Fruit fly (Drosophila melanogaster) whole organism, embryonic: ENCODE measurements around the gene PLCXD.

ENCODE experiments used
- Bteb2 ChIP-seq: fragments of 200-800 bp; sonication (Bioruptor generic); optimal IDR thresholded peaks from 2 replicates; lab custom pipeline; 2016; ENCODE audit warnings: missing biosample characterization, missing genetic modification characterization
- CG10147 ChIP-seq: fragments of 200-800 bp; sonication (Bioruptor generic); optimal IDR thresholded peaks from 2 replicates; lab custom pipeline; 2019; ENCODE audit warnings: missing biosample characterization, mild to moderate bottlenecking, missing genetic modification characterization, moderate library complexity
- CG10431 ChIP-seq: fragments of 200-800 bp; sonication (Bioruptor generic); optimal IDR thresholded peaks from 3 replicates; lab custom pipeline; 2018; ENCODE audit warnings: missing biosample characterization, mild to moderate bottlenecking, missing genetic modification characterization
- CG11247 ChIP-seq: fragments of 200-800 bp; sonication (Bioruptor generic); IDR thresholded peaks from 2 replicates; pipeline ENCODE4 v1.3.6; 2022; ENCODE audit warnings: missing biosample characterization, missing genetic modification characterization
- CG12769 ChIP-seq: fragments of 200-800 bp; sonication (Bioruptor generic); optimal IDR thresholded peaks from 2 replicates; lab custom pipeline; 2019; ENCODE audit warnings: missing biosample characterization, mild to moderate bottlenecking, missing genetic modification characterization, moderate library complexity
- CG13424 ChIP-seq: fragments of 200-800 bp; sonication (Bioruptor generic); optimal IDR thresholded peaks from 2 replicates; lab custom pipeline; 2019; ENCODE audit warnings: missing biosample characterization, mild to moderate bottlenecking, missing genetic modification characterization, moderate library complexity
- CG13894 ChIP-seq: fragments of 200-800 bp; sonication (Bioruptor generic); optimal IDR thresholded peaks from 3 replicates; lab custom pipeline; 2018; ENCODE audit warnings: missing biosample characterization, mild to moderate bottlenecking, missing genetic modification characterization, moderate library complexity
- CG15269 ChIP-seq: fragments of 200-800 bp; sonication (Bioruptor generic); optimal IDR thresholded peaks from 2 replicates; lab custom pipeline; 2018; ENCODE audit warnings: missing biosample characterization, mild to moderate bottlenecking, missing genetic modification characterization, moderate library complexity
- CG17568 ChIP-seq: fragments of 200-800 bp; sonication (Bioruptor generic); optimal IDR thresholded peaks from 2 replicates; lab custom pipeline; 2018; ENCODE audit warnings: missing biosample characterization, mild to moderate bottlenecking, missing genetic modification characterization, moderate library complexity
- CG2116 ChIP-seq: fragments of 200-800 bp; sonication (Bioruptor generic); optimal IDR thresholded peaks from 3 replicates; lab custom pipeline; 2018; ENCODE audit warnings: missing biosample characterization, mild to moderate bottlenecking, missing genetic modification characterization
- CG2120 ChIP-seq: fragments of 200-800 bp; sonication (Bioruptor generic); optimal IDR thresholded peaks from 3 replicates; lab custom pipeline; 2016; ENCODE audit warnings: missing biosample characterization, missing genetic modification characterization
- CG2875 ChIP-seq: fragments of 200-800 bp; sonication (Bioruptor generic); optimal IDR thresholded peaks from 2 replicates; lab custom pipeline; 2017; ENCODE audit warnings: missing biosample characterization, mild to moderate bottlenecking, missing genetic modification characterization, missing genetic modification reagents
- CG3163 ChIP-seq: fragments of 200-800 bp; sonication (Bioruptor generic); optimal IDR thresholded peaks from 3 replicates; lab custom pipeline; 2016; ENCODE audit warnings: missing biosample characterization, missing genetic modification characterization
- CG3726 ChIP-seq: fragments of 200-800 bp; sonication (Bioruptor generic); IDR thresholded peaks from 3 replicates; pipeline ENCODE4, ENCODE4 v1.3.6; 2022; ENCODE audit warnings: missing biosample characterization, missing genetic modification characterization
- CG3838 ChIP-seq: fragments of 200-800 bp; sonication (Bioruptor generic); optimal IDR thresholded peaks from 3 replicates; lab custom pipeline; 2016; ENCODE audit warnings: missing biosample characterization, missing genetic modification characterization
- CG7372 ChIP-seq: fragments of 200-800 bp; sonication (Bioruptor generic); IDR thresholded peaks from 2 replicates; pipeline ENCODE4 v1.3.6; 2022; ENCODE audit warnings: missing biosample characterization, missing genetic modification characterization
- CG9437 ChIP-seq: fragments of 200-800 bp; sonication (Bioruptor generic); optimal IDR thresholded peaks from 2 replicates; lab custom pipeline; 2018; ENCODE audit warnings: missing biosample characterization, mild to moderate bottlenecking, missing genetic modification characterization
- Doc3 ChIP-seq: fragments of 200-800 bp; sonication (Bioruptor generic); IDR thresholded peaks from 3 replicates; pipeline ENCODE4 v1.3.6; 2022; ENCODE audit warnings: missing biosample characterization, missing genetic modification characterization; ENCODE audit not compliant: partially characterized antibody
- Fer1 ChIP-seq: fragments of 200-800 bp; sonication (Bioruptor generic); optimal IDR thresholded peaks from 2 replicates; lab custom pipeline; 2017; ENCODE audit warnings: missing biosample characterization, mild to moderate bottlenecking, missing genetic modification characterization
- GATAe ChIP-seq: fragments of 200-800 bp; sonication (Bioruptor generic); conservative IDR thresholded peaks from 2 replicates; pipeline ENCODE4 v1.3.6; 2022; ENCODE audit warnings: missing biosample characterization, missing genetic modification characterization
- H2.0 ChIP-seq: fragments of 200-800 bp; sonication (Bioruptor generic); IDR thresholded peaks from 2 replicates; pipeline ENCODE4 v1.3.6; 2022; ENCODE audit warnings: missing biosample characterization, missing genetic modification characterization
- HLHmδ ChIP-seq: fragments of 200-800 bp; sonication (Bioruptor generic); optimal IDR thresholded peaks from 2 replicates; lab custom pipeline; 2018; ENCODE audit warnings: missing biosample characterization, mild to moderate bottlenecking, missing genetic modification characterization, moderate library complexity
- Hand ChIP-seq: fragments of 200-800 bp; sonication (Bioruptor generic); optimal IDR thresholded peaks from 2 replicates; lab custom pipeline; 2017; ENCODE audit warnings: mild to moderate bottlenecking, missing biosample characterization, missing genetic modification reagents, missing genetic modification characterization
- Nf-YC ChIP-seq: fragments of 200-800 bp; optimal IDR thresholded peaks from 3 replicates; lab custom pipeline; 2019; ENCODE audit warnings: missing biosample characterization, mild to moderate bottlenecking, missing genetic modification characterization, moderate library complexity
- Oli ChIP-seq: fragments of 200-800 bp; sonication (Bioruptor generic); optimal IDR thresholded peaks from 2 replicates; lab custom pipeline; 2018; ENCODE audit warnings: missing biosample characterization, mild to moderate bottlenecking, missing genetic modification characterization, moderate library complexity
- TFAM ChIP-seq: fragments of 200-800 bp; sonication (Bioruptor generic); optimal IDR thresholded peaks from 2 replicates; lab custom pipeline; 2017; ENCODE audit warnings: missing biosample characterization, missing genetic modification characterization, inconsistent platforms
- abd-A ChIP-seq: fragments of 200-800 bp; sonication (Bioruptor generic); optimal IDR thresholded peaks from 3 replicates; lab custom pipeline; 2019; ENCODE audit warnings: missing biosample characterization, mild to moderate bottlenecking, missing genetic modification characterization, moderate library complexity
- al ChIP-seq: fragments of 200-800 bp; sonication (Bioruptor generic); IDR thresholded peaks from 2 replicates; pipeline ENCODE4 v1.3.6; 2022; ENCODE audit warnings: missing biosample characterization, missing genetic modification characterization
- ap ChIP-seq: fragments of 200-800 bp; sonication (Bioruptor generic); IDR thresholded peaks from 2 replicates; pipeline ENCODE4 v1.3.6; 2022; ENCODE audit warnings: missing biosample characterization, missing genetic modification characterization
- bsh ChIP-seq, 2 experiments: fragments of 200-800 bp; sonication (Bioruptor generic); optimal IDR thresholded peaks; 2 replicates each; lab custom pipeline; 2017 to 2018; ENCODE audit warnings: mild to moderate bottlenecking in 2 of 2, missing biosample characterization in 2 of 2, missing genetic modification characterization in 2 of 2, moderate library complexity in 1 of 2
- cas ChIP-seq: fragments of 200-800 bp; sonication (Bioruptor generic); IDR thresholded peaks from 2 replicates; pipeline ENCODE4 v1.3.6; 2022; ENCODE audit warnings: missing biosample characterization, missing genetic modification characterization
- da ChIP-seq: fragments of 200-800 bp; sonication (Bioruptor generic); optimal IDR thresholded peaks from 2 replicates; lab custom pipeline; 2016; ENCODE audit warnings: missing biosample characterization, missing genetic modification characterization
- dysf ChIP-seq: fragments of 200-800 bp; sonication (Bioruptor generic); IDR thresholded peaks from 3 replicates; pipeline ENCODE4 v1.3.6; 2022; ENCODE audit warnings: missing biosample characterization, missing genetic modification characterization
- fru ChIP-seq: fragments of >200 bp; optimal IDR thresholded peaks from 2 replicates; lab custom pipeline; 2017
- gem ChIP-seq: fragments of 200-800 bp; sonication (Bioruptor generic); optimal IDR thresholded peaks from 2 replicates; lab custom pipeline; 2019; ENCODE audit warnings: missing biosample characterization, mild to moderate bottlenecking, missing genetic modification characterization, moderate library complexity
- her ChIP-seq: fragments of 200-800 bp; sonication (Bioruptor generic); optimal IDR thresholded peaks from 2 replicates; lab custom pipeline; 2016; ENCODE audit warnings: missing biosample characterization, missing genetic modification characterization
- hkb ChIP-seq, 2 experiments: fragments of 200-800 bp in 1 of 2; fragments of >200 bp in 1 of 2; sonication (Bioruptor generic) in 1 of 2; IDR thresholded peaks in 1 of 2; optimal IDR thresholded peaks in 1 of 2; 2 replicates each; pipeline versions ENCODE4 v1.3.6 to Lab custom; 2017 to 2022; ENCODE audit warnings: missing biosample characterization in 1 of 2, missing genetic modification characterization in 1 of 2
- ken ChIP-seq: fragments of 200-800 bp; sonication (Bioruptor generic); IDR thresholded peaks from 3 replicates; pipeline ENCODE4 v1.3.6; 2022; ENCODE audit warnings: missing biosample characterization, missing genetic modification characterization
- lov ChIP-seq, 2 experiments: fragments of 200-800 bp in 1 of 2; fragments of >200 bp in 1 of 2; sonication (Bioruptor generic) in 1 of 2; IDR thresholded peaks in 1 of 2; optimal IDR thresholded peaks in 1 of 2; 2 replicates in 1 of 2; 3 replicates in 1 of 2; pipeline versions ENCODE4 v1.3.6 to Lab custom; 2017 to 2022; ENCODE audit warnings: missing biosample characterization in 1 of 2, missing genetic modification characterization in 1 of 2
- mam ChIP-seq: fragments of 200-800 bp; sonication (Bioruptor generic); optimal IDR thresholded peaks from 3 replicates; lab custom pipeline; 2016; ENCODE audit warnings: missing biosample characterization, missing genetic modification characterization
- nom ChIP-seq: fragments of 200-800 bp; sonication (Bioruptor generic); optimal IDR thresholded peaks from 2 replicates; lab custom pipeline; 2017; ENCODE audit warnings: missing biosample characterization, missing genetic modification characterization, mild to moderate bottlenecking, moderate library complexity, missing genetic modification reagents
- salm ChIP-seq: fragments of 200-800 bp; sonication (Bioruptor generic); optimal IDR thresholded peaks from 2 replicates; lab custom pipeline; 2018; ENCODE audit warnings: missing biosample characterization, mild to moderate bottlenecking, missing genetic modification characterization
- slp2 ChIP-seq: fragments of 200-800 bp; sonication (Bioruptor generic); optimal IDR thresholded peaks from 2 replicates; lab custom pipeline; 2016; ENCODE audit warnings: missing biosample characterization, missing genetic modification characterization
- trh ChIP-seq: fragments of 200-800 bp; sonication (Bioruptor generic); optimal IDR thresholded peaks from 2 replicates; lab custom pipeline; 2016; ENCODE audit warnings: missing biosample characterization, missing genetic modification characterization
- vvl ChIP-seq: fragments of 200-800 bp; sonication (Bioruptor generic); IDR thresholded peaks from 2 replicates; pipeline ENCODE4 v1.3.6; 2022; ENCODE audit warnings: missing biosample characterization, missing genetic modification characterization
- wor ChIP-seq: fragments of 200-800 bp; sonication (Bioruptor generic); IDR thresholded peaks from 2 replicates; pipeline ENCODE4 v1.3.6; 2022; ENCODE audit warnings: missing biosample characterization, missing genetic modification characterization
- zfh2 ChIP-seq: fragments of 200-800 bp; sonication (Bioruptor generic); optimal IDR thresholded peaks from 2 replicates; lab custom pipeline; 2016; ENCODE audit warnings: missing biosample characterization, missing genetic modification characterization

PLCXD gene

dm6 chr2L:12006397-12007330 is 42.6 kb upstream of the PLCXD start (continued):
- peak; percentile 32 for TF ChIP-seq TFAM (GFP tag; lab: Kevin White, UChicago)
- peak; percentile 97 for TF ChIP-seq Oli (tag; lab: Kevin White, UChicago)
- no peak for TF ChIP-seq abd-A
- TF ChIP-seq dysf (GFP tag; lab: Robert Waterston, UW): no peak
- peak; percentile 88 for TF ChIP-seq trh
- TF ChIP-seq CG2116 (GFP tag; lab: Kevin White, UChicago): peak; percentile 72
- peak; percentile 99 for TF ChIP-seq CG3838
- TF ChIP-seq CG17568: peak; percentile 80
- no peak for TF ChIP-seq CG3726 (GFP tag; lab: Robert Waterston, UW)
- peak; percentile 88 for TF ChIP-seq CG10431 (GFP tag; lab: Kevin White, UChicago)
- TF ChIP-seq wor: no peak
- peak; percentile 89 for TF ChIP-seq salm (tag; lab: Kevin White, UChicago)
- peak; percentile 99 for TF ChIP-seq gem (tag; lab: Kevin White, UChicago)
- peak; percentile 56 for TF ChIP-seq HLHmδ
- TF ChIP-seq CG13424 (tag; lab: Kevin White, UChicago): peak; percentile 98

- TF ChIP-seq nom (GFP tag; lab: Kevin White, UChicago): peak; percentile 95
- peak; percentile 98 for TF ChIP-seq Nf-YC (tag; lab: Kevin White, UChicago)
- TF ChIP-seq her: peak; percentile 77
- TF ChIP-seq CG15269 (tag; lab: Kevin White, UChicago): peak; percentile 84
- TF ChIP-seq Doc3 (GFP tag; lab: Robert Waterston, UW): no peak
- no peak for TF ChIP-seq cas (GFP tag; lab: Robert Waterston, UW)
- TF ChIP-seq bsh (GFP tag; optimal IDR thresholded peaks at IDR 0.05; lab: Kevin White, UChicago): peak; percentile 38 to 75
- peak; percentile 99 for TF ChIP-seq CG12769
- TF ChIP-seq ken (GFP tag; lab: Robert Waterston, UW): no peak
- TF ChIP-seq CG2116 (GFP tag; lab: Kevin White, UChicago): no peak
- TF ChIP-seq CG3163 (GFP tag; lab: Kevin White, UChicago): peak; percentile 40
- peak; percentile 57 for TF ChIP-seq hkb (optimal IDR thresholded peaks at IDR 0.05; lab: Kevin White, UChicago)
- TF ChIP-seq hkb (GFP tag; IDR thresholded peaks at IDR 0.05; lab: Robert Waterston, UW): no peak
- TF ChIP-seq Bteb2: peak; percentile 18
- TF ChIP-seq CG2120 (GFP tag; lab: Kevin White, UChicago): no peak
- no peak for TF ChIP-seq CG9437 (GFP tag; lab: Kevin White, UChicago)
- TF ChIP-seq zfh2 (GFP tag; lab: Kevin White, UChicago): no peak
- TF ChIP-seq Hand (GFP tag; lab: Kevin White, UChicago): peak; percentile 66
- TF ChIP-seq CG7372 (GFP tag; lab: Robert Waterston, UW): no peak
- TF ChIP-seq CG2875 (GFP tag; lab: Kevin White, UChicago): peak; percentile 61
- TF ChIP-seq GATAe (GFP tag; lab: Robert Waterston, UW): no peak
- TF ChIP-seq al (GFP tag; lab: Robert Waterston, UW): no peak
- TF ChIP-seq mam (GFP tag; lab: Kevin White, UChicago): peak; percentile 12
- peak; percentile 79 for TF ChIP-seq Fer1
- TF ChIP-seq ap (GFP tag; lab: Robert Waterston, UW): no peak
- no peak for TF ChIP-seq lov (optimal IDR thresholded peaks at IDR 0.05; lab: Kevin White, UChicago)
- TF ChIP-seq lov (GFP tag; IDR thresholded peaks at IDR 0.05; lab: Robert Waterston, UW): no peak
- no peak for TF ChIP-seq vvl (GFP tag; lab: Robert Waterston, UW)
- TF ChIP-seq fru: no peak
- TF ChIP-seq CG13894 (tag; lab: Kevin White, UChicago): peak; percentile 96
- no peak for TF ChIP-seq H2.0 (GFP tag; lab: Robert Waterston, UW)
- no peak for TF ChIP-seq slp2 (GFP tag; lab: Kevin White, UChicago)
- no peak for TF ChIP-seq CG10147 (GFP tag; lab: Kevin White, UChicago)
- TF ChIP-seq CG11247: no peak
- TF ChIP-seq da (GFP tag; lab: Kevin White, UChicago): no peak
Observed at dm6 chr2L:12007331-12007791, 41.9 kb upstream of the PLCXD start.
